Fruit fly (Drosophila melanogaster) ovary, adult (tissue): ENCODE results near the gene CG34456.

ENCODE experiments used
- CG17801 ChIP-seq: fragments of 200-800 bp; optimal IDR thresholded peaks from 2 replicates; lab custom pipeline; 2019; ENCODE audit warnings: missing biosample characterization, mild to moderate bottlenecking, missing genetic modification characterization, moderate library complexity; ENCODE audit not compliant: partially characterized antibody

CG34456 gene

DNA sequence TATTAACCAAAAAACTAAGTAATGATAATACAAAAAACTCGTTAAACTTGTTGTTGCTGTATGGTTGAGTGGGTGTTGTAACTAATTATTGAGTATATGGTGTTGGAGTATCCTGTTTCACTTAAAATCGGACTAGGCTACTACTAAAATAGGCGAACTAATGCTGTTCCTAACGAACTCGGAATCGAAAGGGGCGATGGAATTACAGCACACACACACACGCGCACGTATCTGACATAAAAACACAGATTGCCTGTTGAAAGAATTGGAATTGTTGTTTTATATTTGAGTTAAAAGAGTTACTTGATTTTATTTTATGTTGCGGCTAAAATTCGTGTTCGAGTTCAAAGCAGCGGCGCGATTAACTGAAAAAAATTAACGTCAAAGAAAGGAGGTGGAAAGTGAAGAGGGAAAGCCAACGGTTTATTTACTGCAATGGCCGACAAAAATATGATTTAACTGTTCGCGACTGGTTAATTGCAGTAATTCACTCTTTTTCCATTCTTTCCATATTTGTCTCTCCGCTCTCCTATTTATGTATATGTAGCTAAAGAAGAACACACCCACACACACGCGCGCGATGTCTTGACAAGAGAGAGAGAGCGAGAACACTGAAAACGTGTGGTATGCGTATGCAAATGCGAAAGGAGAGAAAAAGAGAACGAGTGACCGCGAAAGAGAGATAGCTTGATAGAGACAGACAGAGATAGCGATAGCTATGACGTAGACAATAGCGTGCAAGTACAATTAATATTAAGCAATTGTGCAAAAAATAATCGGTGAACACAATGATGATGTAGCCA is 39.6 kb downstream of the CG34456 start:
- no peak for TF ChIP-seq CG17801

- no peak for TF ChIP-seq CG17801
Measured at dm6 chr3L:9402157-9402890, 40.4 kb downstream of the CG34456 start, which contains the start of gene eIF4E1. Gene eIF4E1, minus strand, starts transcription at chr3L:9402460.

dm6 chr3L:9404497-9404896 is 42.6 kb downstream of the CG34456 start, which contains the start of gene Cpr67B:
Gene Cpr67B, plus strand, starts transcription at chr3L:9404797.
- no peak for TF ChIP-seq CG17801

DNA sequence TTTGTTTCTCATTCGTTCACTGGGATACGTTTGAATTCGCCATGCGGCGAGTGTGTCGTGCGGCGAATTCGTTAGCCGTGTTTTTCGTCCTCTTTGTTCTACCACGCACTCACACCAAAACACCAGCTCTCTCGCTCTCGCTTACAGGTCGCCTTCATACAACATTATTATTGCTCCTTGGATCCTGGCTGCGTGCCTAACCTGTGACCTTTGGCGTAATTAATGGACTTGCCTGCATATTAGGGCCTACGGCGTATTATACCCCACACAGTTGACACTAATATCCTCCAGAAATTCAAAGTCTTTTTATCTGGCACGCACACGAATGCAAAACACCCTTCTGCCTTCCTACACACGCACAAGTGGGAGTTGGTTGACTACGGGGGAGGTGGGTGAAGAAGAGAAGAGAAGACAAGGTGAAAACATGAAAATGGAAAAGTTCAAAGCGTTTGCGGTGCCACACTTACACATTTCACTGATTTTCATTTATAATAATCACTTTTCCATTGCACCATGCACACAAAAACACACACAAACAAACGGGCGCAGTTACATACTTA is 48.2 kb downstream of the CG34456 start:
- TF ChIP-seq CG17801: no peak

DNA sequence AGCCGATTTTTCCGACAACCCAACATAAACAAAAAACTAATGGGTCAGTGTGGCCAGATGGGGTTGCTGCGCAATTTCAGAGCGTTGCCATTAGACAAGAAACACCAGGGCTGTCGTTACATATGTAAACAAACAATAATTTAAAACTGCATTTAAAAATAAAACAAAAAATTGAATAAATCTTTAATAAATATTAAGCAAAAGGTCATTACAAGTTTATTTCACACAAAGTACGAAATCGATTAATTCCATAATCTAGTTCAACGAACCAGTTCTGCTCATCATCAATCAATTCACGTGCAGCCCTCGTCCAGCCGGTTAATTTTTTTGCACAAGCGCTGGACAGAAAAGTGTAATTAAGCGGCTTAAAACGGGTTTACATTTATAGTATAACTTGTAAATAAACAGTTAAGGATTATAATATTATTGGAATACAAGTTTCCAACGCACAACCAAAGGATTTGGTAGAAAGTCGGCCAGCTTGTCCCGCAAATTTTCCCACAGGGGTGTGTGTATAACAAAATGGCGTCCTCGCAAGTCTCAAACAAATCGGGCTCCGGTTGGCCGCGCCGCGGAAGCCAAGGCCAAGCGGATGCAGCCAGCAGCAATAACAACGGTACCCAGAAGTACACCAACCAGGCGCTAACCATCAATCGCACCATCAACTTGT is 49.0 kb downstream of the CG34456 start, which contains the start of the genes CG4022 and Cpsf5:
Gene CG4022 (minus strand): TSS at position 79 of the 670 bp plus-strand sequence.
Gene Cpsf5 (plus strand): TSS at position 285 of the 670 bp plus-strand sequence.
- TF ChIP-seq CG17801: peak; percentile 81
